Fruit fly (Drosophila melanogaster) S2 (cell line): ENCODE measurements around the gene shams.

Experiments
- CG8478 ChIP-seq: fragments of >200 bp; optimal IDR thresholded peaks from 2 replicates; lab custom pipeline; 2018
- CTCF ChIP-seq, 2 experiments: fragments of >200 bp; optimal IDR thresholded peaks; 2 replicates each; lab custom pipeline; 2018

dm6 chr3R:25102253-25102652, 27.8 kb upstream of the shams start, which contains the start of gene CG45095:
- TF ChIP-seq CTCF (optimal IDR thresholded peaks at IDR 0.05; lab: Kevin White, UChicago) (no peak), CG8478 (lab: Kevin White, UChicago) (no peak)
